Fruit fly (Drosophila melanogaster) whole organism, embryonic: ENCODE data around the gene CG34269.

Experiments used
- Atf-2 ChIP-seq: fragments of 200-800 bp; sonication (Bioruptor generic); optimal IDR thresholded peaks from 2 replicates; lab custom pipeline; 2016; ENCODE audit warnings: missing biosample characterization, missing genetic modification characterization
- C15 ChIP-seq: fragments of 200-800 bp; sonication (Bioruptor generic); IDR thresholded peaks from 3 replicates; pipeline ENCODE4 v1.3.6; 2022; ENCODE audit warnings: missing biosample characterization, missing genetic modification characterization
- CG1233 ChIP-seq: fragments of 200-800 bp; sonication (Bioruptor generic); optimal IDR thresholded peaks from 4 replicates; lab custom pipeline; 2018; ENCODE audit warnings: missing biosample characterization, mild to moderate bottlenecking, missing genetic modification characterization
- CG12659 ChIP-seq: fragments of 200-800 bp; sonication (Bioruptor generic); optimal IDR thresholded peaks from 3 replicates; lab custom pipeline; 2017; ENCODE audit warnings: mild to moderate bottlenecking, missing biosample characterization, missing genetic modification reagents, missing genetic modification characterization
- CG13424 ChIP-seq: fragments of 200-800 bp; sonication (Bioruptor generic); optimal IDR thresholded peaks from 2 replicates; lab custom pipeline; 2019; ENCODE audit warnings: missing biosample characterization, mild to moderate bottlenecking, missing genetic modification characterization, moderate library complexity
- CG14441 ChIP-seq: fragments of 200-800 bp; sonication (Bioruptor generic); IDR thresholded peaks from 2 replicates; pipeline ENCODE4 v1.3.6; 2022; ENCODE audit warnings: missing biosample characterization, missing genetic modification characterization
- CG15479 ChIP-seq: fragments of 200-800 bp; sonication (Bioruptor generic); optimal IDR thresholded peaks from 3 replicates; lab custom pipeline; 2019; ENCODE audit warnings: missing biosample characterization, mild to moderate bottlenecking, missing genetic modification characterization, moderate library complexity
- CG17568 ChIP-seq: fragments of 200-800 bp; sonication (Bioruptor generic); optimal IDR thresholded peaks from 2 replicates; lab custom pipeline; 2018; ENCODE audit warnings: missing biosample characterization, mild to moderate bottlenecking, missing genetic modification characterization, moderate library complexity
- CG2678 ChIP-seq: fragments of 200-800 bp; sonication (Bioruptor generic); optimal IDR thresholded peaks from 3 replicates; lab custom pipeline; 2019; ENCODE audit warnings: missing biosample characterization, mild to moderate bottlenecking, missing genetic modification characterization, moderate library complexity
- CG2712 ChIP-seq: fragments of 200-800 bp; optimal IDR thresholded peaks from 3 replicates; lab custom pipeline; 2019; ENCODE audit warnings: missing biosample characterization, mild to moderate bottlenecking, missing genetic modification characterization, moderate library complexity
- CG32772 ChIP-seq: fragments of 200-800 bp; sonication (Bioruptor generic); IDR thresholded peaks from 2 replicates; pipeline ENCODE4 v1.3.6; 2022; ENCODE audit warnings: missing biosample characterization, missing genetic modification characterization
- CG3407 ChIP-seq: fragments of 200-800 bp; sonication (Bioruptor generic); optimal IDR thresholded peaks from 2 replicates; lab custom pipeline; 2018; ENCODE audit warnings: missing biosample characterization, mild to moderate bottlenecking, missing genetic modification characterization
- CG34376 ChIP-seq: fragments of 200-800 bp; sonication (Bioruptor generic); optimal IDR thresholded peaks from 2 replicates; lab custom pipeline; 2018; ENCODE audit warnings: missing biosample characterization, mild to moderate bottlenecking, missing genetic modification characterization
- CG4404 ChIP-seq: fragments of 200-800 bp; sonication (Bioruptor generic); IDR thresholded peaks from 2 replicates; pipeline ENCODE4 v1.3.6; 2022; ENCODE audit warnings: missing biosample characterization, missing genetic modification characterization
- CG5180 ChIP-seq: fragments of 200-800 bp; sonication (Bioruptor generic); optimal IDR thresholded peaks from 3 replicates; lab custom pipeline; 2017; ENCODE audit warnings: missing biosample characterization, missing genetic modification characterization, mild to moderate bottlenecking, moderate library complexity, missing genetic modification reagents
- CG8944 ChIP-seq: fragments of 200-800 bp; sonication (Bioruptor generic); optimal IDR thresholded peaks from 3 replicates; lab custom pipeline; 2016; ENCODE audit warnings: missing biosample characterization, missing genetic modification characterization
- CG9437 ChIP-seq: fragments of 200-800 bp; sonication (Bioruptor generic); optimal IDR thresholded peaks from 2 replicates; lab custom pipeline; 2018; ENCODE audit warnings: missing biosample characterization, mild to moderate bottlenecking, missing genetic modification characterization
- CG9932 ChIP-seq: fragments of 200-800 bp; sonication (Bioruptor generic); IDR thresholded peaks from 2 replicates; pipeline ENCODE4 v1.3.6; 2022; ENCODE audit warnings: missing biosample characterization, missing genetic modification characterization
- D ChIP-seq, 2 experiments: fragments of 200-800 bp in 1 of 2; fragments of >200 bp in 1 of 2; sonication (Bioruptor generic) in 1 of 2; optimal IDR thresholded peaks; 2 replicates in 1 of 2; 3 replicates in 1 of 2; lab custom pipeline; 2017; ENCODE audit warnings: mild to moderate bottlenecking in 1 of 2, missing biosample characterization in 1 of 2, missing genetic modification characterization in 1 of 2, missing genetic modification reagents in 1 of 2
- D19A ChIP-seq: fragments of 200-800 bp; optimal IDR thresholded peaks from 3 replicates; lab custom pipeline; 2019; ENCODE audit warnings: missing biosample characterization, mild to moderate bottlenecking, missing genetic modification characterization, moderate library complexity
- Dip3 ChIP-seq: fragments of 200-800 bp; sonication (Bioruptor generic); optimal IDR thresholded peaks from 3 replicates; lab custom pipeline; 2016; ENCODE audit warnings: missing biosample characterization, missing genetic modification characterization
- Dll ChIP-seq: fragments of 200-800 bp; sonication (Bioruptor generic); IDR thresholded peaks from 4 replicates; pipeline ENCODE4 v1.3.6; 2022; ENCODE audit warnings: missing biosample characterization, missing genetic modification characterization; ENCODE audit not compliant: partially characterized antibody
- Drgx ChIP-seq: fragments of 200-800 bp; sonication (Bioruptor generic); IDR thresholded peaks from 2 replicates; pipeline ENCODE4 v1.3.6; 2022; ENCODE audit warnings: missing biosample characterization, missing genetic modification characterization
- E2f2 ChIP-seq: fragments of 200-800 bp; sonication (Bioruptor generic); IDR thresholded peaks from 2 replicates; pipeline ENCODE4 v1.3.6; 2022; ENCODE audit warnings: missing biosample characterization, missing genetic modification characterization
- HLHmδ ChIP-seq: fragments of 200-800 bp; sonication (Bioruptor generic); optimal IDR thresholded peaks from 2 replicates; lab custom pipeline; 2018; ENCODE audit warnings: missing biosample characterization, mild to moderate bottlenecking, missing genetic modification characterization, moderate library complexity
- MTF-1 ChIP-seq: fragments of 200-800 bp; sonication (Bioruptor generic); optimal IDR thresholded peaks from 2 replicates; lab custom pipeline; 2018; ENCODE audit warnings: missing biosample characterization, mild to moderate bottlenecking, missing genetic modification characterization, borderline replicate concordance
- Med ChIP-seq: fragments of 200-800 bp; sonication (Bioruptor generic); peaks from one replicate; lab custom pipeline; 2016; ENCODE audit warnings: missing biosample characterization, missing genetic modification characterization, mild to moderate bottlenecking, inconsistent platforms, moderate library complexity
- Meics ChIP-seq: fragments of 200-800 bp; sonication (Bioruptor generic); optimal IDR thresholded peaks from 2 replicates; lab custom pipeline; 2017; ENCODE audit warnings: missing biosample characterization, mild to moderate bottlenecking, missing genetic modification characterization
- NC2α ChIP-seq: fragments of 200-800 bp; sonication (Bioruptor generic); optimal IDR thresholded peaks from 2 replicates; lab custom pipeline; 2016; ENCODE audit warnings: missing biosample characterization, missing genetic modification characterization
- Neu2 ChIP-seq: fragments of 200-800 bp; sonication (Bioruptor generic); optimal IDR thresholded peaks from 3 replicates; lab custom pipeline; 2016; ENCODE audit warnings: missing biosample characterization, missing genetic modification characterization, borderline replicate concordance
- Scr ChIP-seq: fragments of 200-800 bp; sonication (Bioruptor generic); IDR thresholded peaks from 2 replicates; pipeline ENCODE4 v1.3.6; 2022; ENCODE audit warnings: missing biosample characterization, missing genetic modification characterization; ENCODE audit not compliant: partially characterized antibody
- ac ChIP-seq: fragments of 200-800 bp; sonication (Bioruptor generic); optimal IDR thresholded peaks from 3 replicates; lab custom pipeline; 2017; ENCODE audit warnings: missing biosample characterization, mild to moderate bottlenecking, missing genetic modification characterization
- al ChIP-seq: fragments of 200-800 bp; sonication (Bioruptor generic); IDR thresholded peaks from 2 replicates; pipeline ENCODE4 v1.3.6; 2022; ENCODE audit warnings: missing biosample characterization, missing genetic modification characterization
- chm ChIP-seq: fragments of 200-800 bp; sonication (Bioruptor generic); IDR thresholded peaks from 2 replicates; pipeline ENCODE4 v1.3.6; 2022; ENCODE audit warnings: missing biosample characterization, missing genetic modification characterization
- dm ChIP-seq: fragments of 200-800 bp; sonication (Bioruptor generic); optimal IDR thresholded peaks from 3 replicates; lab custom pipeline; 2016; ENCODE audit warnings: missing biosample characterization, missing genetic modification characterization
- dmrt11E ChIP-seq: fragments of 200-800 bp; sonication (Bioruptor generic); optimal IDR thresholded peaks from 3 replicates; lab custom pipeline; 2018; ENCODE audit warnings: missing biosample characterization, mild to moderate bottlenecking, missing genetic modification characterization, moderate library complexity
- exex ChIP-seq: fragments of 200-800 bp; sonication (Bioruptor generic); optimal IDR thresholded peaks from 4 replicates; lab custom pipeline; 2018; ENCODE audit warnings: missing biosample characterization, mild to moderate bottlenecking, missing genetic modification characterization, moderate library complexity
- gem ChIP-seq: fragments of 200-800 bp; sonication (Bioruptor generic); optimal IDR thresholded peaks from 2 replicates; lab custom pipeline; 2019; ENCODE audit warnings: missing biosample characterization, mild to moderate bottlenecking, missing genetic modification characterization, moderate library complexity
- ham ChIP-seq: fragments of 200-800 bp; sonication (Bioruptor generic); IDR thresholded peaks from 2 replicates; pipeline ENCODE4 v1.3.6; 2022; ENCODE audit warnings: missing biosample characterization, missing genetic modification characterization
- ind ChIP-seq: fragments of 200-800 bp; sonication (Bioruptor generic); optimal IDR thresholded peaks from 3 replicates; lab custom pipeline; 2016; ENCODE audit warnings: missing biosample characterization, missing genetic modification characterization
- ken ChIP-seq: fragments of 200-800 bp; sonication (Bioruptor generic); IDR thresholded peaks from 3 replicates; pipeline ENCODE4 v1.3.6; 2022; ENCODE audit warnings: missing biosample characterization, missing genetic modification characterization
- mld ChIP-seq: fragments of 200-800 bp; sonication (Bioruptor generic); IDR thresholded peaks from 3 replicates; pipeline ENCODE4 v1.3.6; 2022; ENCODE audit warnings: missing biosample characterization, missing genetic modification characterization; ENCODE audit not compliant: partially characterized antibody
- odd ChIP-seq: fragments of 200-800 bp; sonication (Bioruptor generic); optimal IDR thresholded peaks from 2 replicates; lab custom pipeline; 2017; ENCODE audit warnings: missing biosample characterization, mild to moderate bottlenecking, missing genetic modification characterization
- pfk ChIP-seq: fragments of 200-800 bp; sonication (Bioruptor generic); optimal IDR thresholded peaks from 2 replicates; lab custom pipeline; 2018; ENCODE audit warnings: missing biosample characterization, mild to moderate bottlenecking, missing genetic modification characterization, moderate library complexity
- pzg ChIP-seq: fragments of 200-800 bp; sonication (Bioruptor generic); optimal IDR thresholded peaks from 3 replicates; lab custom pipeline; 2018; ENCODE audit warnings: missing biosample characterization, mild to moderate bottlenecking, missing genetic modification characterization, moderate library complexity
- repo ChIP-seq: fragments of 200-800 bp; sonication (Bioruptor generic); optimal IDR thresholded peaks from 2 replicates; lab custom pipeline; 2016; ENCODE audit warnings: missing biosample characterization, missing genetic modification characterization
- sob ChIP-seq: fragments of 200-800 bp; sonication (Bioruptor generic); IDR thresholded peaks from 2 replicates; pipeline ENCODE4 v1.3.6; 2022; ENCODE audit warnings: missing biosample characterization, missing genetic modification characterization
- tna ChIP-seq: fragments of 200-800 bp; sonication (Bioruptor generic); IDR thresholded peaks from 2 replicates; pipeline ENCODE4 v1.3.6; 2022; ENCODE audit warnings: missing biosample characterization, missing genetic modification characterization; ENCODE audit not compliant: partially characterized antibody
- vvl ChIP-seq: fragments of 200-800 bp; sonication (Bioruptor generic); IDR thresholded peaks from 2 replicates; pipeline ENCODE4 v1.3.6; 2022; ENCODE audit warnings: missing biosample characterization, missing genetic modification characterization

The CG34269 gene

DNA sequence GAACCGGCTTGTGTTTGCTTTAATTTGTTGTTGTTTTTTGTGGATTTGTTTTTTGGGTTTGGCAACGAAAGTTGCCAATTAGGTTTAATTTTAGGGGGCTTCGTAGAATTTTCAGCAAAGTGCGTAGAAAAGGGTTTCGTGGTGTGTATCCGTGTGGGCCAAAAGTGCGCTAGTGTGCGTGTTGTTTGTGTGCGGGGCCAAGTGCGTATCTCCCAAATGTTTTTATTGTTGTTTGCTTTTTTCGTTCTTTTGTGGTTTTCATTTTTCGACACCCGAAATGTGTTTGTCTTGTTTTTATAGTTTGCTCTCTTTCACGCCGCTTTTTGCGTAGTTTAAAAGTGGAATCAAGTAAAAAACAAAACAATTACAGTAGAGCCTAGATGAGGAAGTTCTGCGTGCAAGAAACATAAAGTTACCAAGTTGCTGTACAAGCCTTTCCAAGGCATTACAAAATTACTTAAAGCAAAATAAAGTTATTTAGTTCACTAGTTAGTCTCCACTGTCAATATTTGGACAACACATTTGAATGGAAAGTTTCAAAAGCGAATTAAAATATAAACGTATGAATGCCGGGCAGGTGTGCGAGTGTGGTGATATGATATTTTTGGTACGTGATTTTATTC, 18.8 kb downstream of the CG34269 start (continued):
- peak; percentile 34 for TF ChIP-seq CG1233 (GFP tag; lab: Kevin White, UChicago)
- peak; percentile 94 for TF ChIP-seq Dip3 (GFP tag; lab: Kevin White, UChicago)
- peak; percentile 74 for TF ChIP-seq CG12659 (GFP tag; lab: Kevin White, UChicago)
- no peak for TF ChIP-seq CG3407
- TF ChIP-seq CG14441 (GFP tag; lab: Robert Waterston, UW) = peak; percentile 88
- peak; percentile 82 for TF ChIP-seq ind (GFP tag; lab: Kevin White, UChicago)
- TF ChIP-seq CG34376 (GFP tag; lab: Kevin White, UChicago) = peak; percentile 87
- TF ChIP-seq Neu2 = no peak
- peak; percentile 93 for TF ChIP-seq al (GFP tag; lab: Robert Waterston, UW)
- peak; percentile 99 for TF ChIP-seq CG9932
- peak; percentile 93 for TF ChIP-seq Meics (GFP tag; lab: Kevin White, UChicago)
- TF ChIP-seq ac = no peak
- TF ChIP-seq repo (GFP tag; lab: Kevin White, UChicago) = peak; percentile 69
- TF ChIP-seq ken (GFP tag; lab: Robert Waterston, UW) = peak; percentile 59; the same call in 1 of the 3 replicates
- peak; percentile 80 for TF ChIP-seq gem (tag; lab: Kevin White, UChicago)
- TF ChIP-seq pzg = no peak
- TF ChIP-seq CG2678 (tag; lab: Kevin White, UChicago) = peak; percentile 86
- TF ChIP-seq Drgx (GFP tag; lab: Robert Waterston, UW) = peak; percentile 55; the same call in 1 of the 2 replicates
- TF ChIP-seq CG32772 (GFP tag; lab: Robert Waterston, UW) = peak; percentile 74
- TF ChIP-seq dm = peak; percentile 20
- TF ChIP-seq pfk = no peak
- TF ChIP-seq odd (GFP tag; lab: Kevin White, UChicago) = no peak
- TF ChIP-seq CG9437 (GFP tag; lab: Kevin White, UChicago) = no peak
- no peak; the same call in 1 of the 2 replicates for TF ChIP-seq chm (GFP tag; lab: Robert Waterston, UW)
- peak; percentile 47 for TF ChIP-seq CG17568
- peak; percentile 86 for TF ChIP-seq sob
- peak; percentile 54 for TF ChIP-seq CG8944
- TF ChIP-seq exex (tag; lab: Kevin White, UChicago) = peak; percentile 49
- TF ChIP-seq tna (GFP tag; lab: Robert Waterston, UW) = no peak
- TF ChIP-seq vvl (GFP tag; lab: Robert Waterston, UW) = peak; percentile 92
- TF ChIP-seq NC2α (GFP tag; lab: Kevin White, UChicago) = peak; percentile 20
- no peak for TF ChIP-seq D (optimal IDR thresholded peaks at IDR 0.05; lab: Kevin White, UChicago)
- no peak for TF ChIP-seq D (GFP tag; optimal IDR thresholded peaks at IDR 0.05; lab: Kevin White, UChicago)
- TF ChIP-seq D19A (tag; lab: Kevin White, UChicago) = peak; percentile 20
- peak; percentile 66 for TF ChIP-seq Atf-2 (GFP tag; lab: Kevin White, UChicago)
- peak; percentile 34 for TF ChIP-seq CG13424 (tag; lab: Kevin White, UChicago)
- peak; percentile 54 for TF ChIP-seq E2f2
- peak; percentile 99 for TF ChIP-seq Med (GFP tag; lab: Kevin White, UChicago)
- TF ChIP-seq CG4404 (GFP tag; lab: Robert Waterston, UW) = peak; percentile 64
- TF ChIP-seq Dll (GFP tag; lab: Robert Waterston, UW) = no peak
- TF ChIP-seq CG15479 (GFP tag; lab: Kevin White, UChicago) = no peak
- no peak for TF ChIP-seq MTF-1 (GFP tag; lab: Kevin White, UChicago)
- TF ChIP-seq HLHmδ (GFP tag; lab: Kevin White, UChicago) = no peak
- peak; percentile 71; the same call in 1 of the 2 replicates for TF ChIP-seq ham (GFP tag; lab: Robert Waterston, UW)
- no peak for TF ChIP-seq dmrt11E (tag; lab: Kevin White, UChicago)
- TF ChIP-seq CG2712 (tag; lab: Kevin White, UChicago) = peak; percentile 37
- peak; percentile 66; the same call in 2 of the 3 replicates for TF ChIP-seq C15
- TF ChIP-seq CG5180 = no peak
- TF ChIP-seq mld (GFP tag; lab: Robert Waterston, UW) = no peak
- no peak for TF ChIP-seq Scr (GFP tag; lab: Robert Waterston, UW)
